Worm (Caenorhabditis elegans): ENCODE results near the gene lido-12.

Gene lido-12

DNA sequence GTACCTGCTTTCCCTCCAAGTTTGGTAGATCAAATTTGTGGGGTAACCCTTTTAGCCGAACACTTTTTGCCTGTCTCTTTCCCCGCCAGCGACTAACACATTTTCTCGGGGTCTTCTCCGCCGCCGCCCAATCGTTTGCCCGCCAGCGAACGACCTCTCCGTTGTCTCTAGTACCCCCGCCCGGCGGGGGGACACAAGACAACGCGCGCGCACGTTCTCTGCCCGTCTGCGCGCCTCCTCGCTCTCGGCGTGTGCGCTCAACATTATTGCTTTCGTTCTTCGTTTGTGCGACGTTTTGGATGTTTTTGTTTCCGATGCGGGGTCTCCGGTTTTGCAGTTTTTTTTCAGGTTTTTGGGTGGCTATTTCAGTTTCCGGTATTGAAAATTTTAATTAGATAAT is 49.9 kb downstream of the lido-12 start (continued):
- TF ChIP-seq ceh-28 (tag; optimal IDR thresholded peaks at IDR 0.05) (no peak), ceh-44 (GFP tag; IDR thresholded peaks at IDR 0.05) (no peak), ztf-11 (tag; optimal IDR thresholded peaks at IDR 0.05) (no peak), sdz-12 (GFP tag; optimal IDR thresholded peaks at IDR 0.05) (no peak), aha-1 (tag) (no peak), hmg-1.1 (GFP tag; IDR thresholded peaks at IDR 0.05) (peak; percentile 75), egl-43 (GFP tag; IDR thresholded peaks at IDR 0.05) (peak; percentile 50; the same call in 1 of the 2 replicates), madf-5 (GFP tag; IDR thresholded peaks at IDR 0.05) (no peak), ceh-82 (tag; optimal IDR thresholded peaks at IDR 0.05) (no peak), nhr-6 (tag; optimal IDR thresholded peaks at IDR 0.05) (no peak), mes-2 (tag; optimal IDR thresholded peaks at IDR 0.05; ENCODE audit: poor library complexity, severe bottlenecking) (peak; percentile 16), mxl-3 (GFP tag; optimal IDR thresholded peaks at IDR 0.05) (peak; percentile 33), dmd-9 (GFP tag; IDR thresholded peaks at IDR 0.05) (no peak), lin-29 (GFP tag; IDR thresholded peaks at IDR 0.05) (no peak), hif-1 (tag; optimal IDR thresholded peaks at IDR 0.05) (peak in 1 of 2 experiments; percentile 5), spr-1 (tag; optimal IDR thresholded peaks at IDR 0.05) (peak; percentile 14), F10B5.3 (tag; optimal IDR thresholded peaks at IDR 0.05) (no peak), ztf-7 (tag; optimal IDR thresholded peaks at IDR 0.05) (no peak), lin-13 (GFP tag; optimal IDR thresholded peaks at IDR 0.05) (peak; percentile 46), saeg-2 (GFP tag; IDR thresholded peaks at IDR 0.05) (no peak)

DNA sequence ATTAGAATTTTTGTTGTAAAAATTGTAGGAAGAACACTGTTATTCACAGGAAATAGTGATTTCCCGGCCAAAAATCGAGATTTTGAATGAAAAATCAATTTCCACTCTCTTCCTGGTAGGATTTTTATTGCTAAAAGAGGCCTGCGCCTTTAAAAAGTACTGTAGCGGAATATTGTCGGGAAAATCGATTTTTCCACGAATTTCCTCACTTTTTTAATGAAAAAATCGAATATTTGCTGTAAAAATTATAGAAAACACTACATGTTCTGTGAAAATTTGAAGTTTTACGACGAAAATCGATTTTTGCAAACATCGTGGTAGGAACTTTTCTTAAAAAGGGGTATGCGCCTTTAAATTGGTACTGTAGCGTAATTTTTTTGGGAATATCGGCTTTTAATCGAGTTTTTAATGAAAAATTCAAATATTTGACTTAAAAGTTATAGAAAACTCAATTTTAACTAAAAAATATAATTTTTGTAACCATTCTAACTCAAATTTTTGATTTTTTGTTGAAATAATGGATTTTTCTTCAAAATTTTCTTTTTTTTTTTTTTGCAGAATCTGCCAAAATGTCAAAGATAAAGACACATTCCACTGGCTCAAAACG is 50.8 kb downstream of the lido-12 start, which contains the start of gene lin-8:
Gene lin-8 (plus strand): TSS at position 557 of the 607 bp plus-strand sequence.
- TF ChIP-seq F49E8.2 (tag; optimal IDR thresholded peaks at IDR 0.05; ENCODE audit: borderline replicate concordance) = peak; percentile 59
- no peak for TF ChIP-seq zfp-2 (tag; optimal IDR thresholded peaks at IDR 0.05)
- TF ChIP-seq snpc-1.2 (GFP tag; IDR thresholded peaks at IDR 0.05) = no peak
- TF ChIP-seq tra-1 (GFP tag; IDR thresholded peaks at IDR 0.05) = no peak
- TF ChIP-seq nhr-6 (tag; optimal IDR thresholded peaks at IDR 0.05) = no peak
- TF ChIP-seq ceh-28 (tag; optimal IDR thresholded peaks at IDR 0.05) = no peak
- no peak for TF ChIP-seq nhr-76 (tag; optimal IDR thresholded peaks at IDR 0.05)
- TF ChIP-seq F10B5.3 (tag; optimal IDR thresholded peaks at IDR 0.05) = no peak

All from whole organism, L4 larva.